Worm (Caenorhabditis elegans): ENCODE results near the gene F23A7.4.

- no peak for TF ChIP-seq W03F9.2 (tag; optimal IDR thresholded peaks at IDR 0.05)
- TF ChIP-seq him-1 (tag; optimal IDR thresholded peaks at IDR 0.05): no peak
- no peak for TF ChIP-seq dao-5 (tag; optimal IDR thresholded peaks at IDR 0.05)
These were observed 32.4 kb downstream of the F23A7.4 start, which contains the start of gene W10G6.1 for ce11 chrX:16244764-16245244.

All from whole organism, L4/young adult.